Worm (Caenorhabditis elegans): ENCODE measurements around the gene F53H1.4.

- TF ChIP-seq unc-39 (tag; optimal IDR thresholded peaks at IDR 0.05) (no peak), ceh-39 (tag; optimal IDR thresholded peaks at IDR 0.05) (no peak), snpc-4 (tag; optimal IDR thresholded peaks at IDR 0.05) (no peak), nhr-237 (tag; optimal IDR thresholded peaks at IDR 0.05) (no peak), lsy-2 (tag; optimal IDR thresholded peaks at IDR 0.05) (no peak), lin-13 (tag; optimal IDR thresholded peaks at IDR 0.05) (no peak), unc-62 (GFP tag; optimal IDR thresholded peaks at IDR 0.05) (no peak), ces-1 (GFP tag; optimal IDR thresholded peaks at IDR 0.05) (no peak), pha-4 (tag; optimal IDR thresholded peaks at IDR 0.05) (no peak), nhr-2 (tag; optimal IDR thresholded peaks at IDR 0.05) (no peak)
Measured at ce11 chrIV:1359125-1359524, 49.2 kb downstream of the F53H1.4 start, which contains the start of gene col-105.

Measured in whole organism, mixed stage, embryonic.